Fruit fly (Drosophila melanogaster): ENCODE results near the gene ru.
A peak's percentile ranks its signal among the peaks of the same experiment; 100 is the strongest.

ru gene

DNA sequence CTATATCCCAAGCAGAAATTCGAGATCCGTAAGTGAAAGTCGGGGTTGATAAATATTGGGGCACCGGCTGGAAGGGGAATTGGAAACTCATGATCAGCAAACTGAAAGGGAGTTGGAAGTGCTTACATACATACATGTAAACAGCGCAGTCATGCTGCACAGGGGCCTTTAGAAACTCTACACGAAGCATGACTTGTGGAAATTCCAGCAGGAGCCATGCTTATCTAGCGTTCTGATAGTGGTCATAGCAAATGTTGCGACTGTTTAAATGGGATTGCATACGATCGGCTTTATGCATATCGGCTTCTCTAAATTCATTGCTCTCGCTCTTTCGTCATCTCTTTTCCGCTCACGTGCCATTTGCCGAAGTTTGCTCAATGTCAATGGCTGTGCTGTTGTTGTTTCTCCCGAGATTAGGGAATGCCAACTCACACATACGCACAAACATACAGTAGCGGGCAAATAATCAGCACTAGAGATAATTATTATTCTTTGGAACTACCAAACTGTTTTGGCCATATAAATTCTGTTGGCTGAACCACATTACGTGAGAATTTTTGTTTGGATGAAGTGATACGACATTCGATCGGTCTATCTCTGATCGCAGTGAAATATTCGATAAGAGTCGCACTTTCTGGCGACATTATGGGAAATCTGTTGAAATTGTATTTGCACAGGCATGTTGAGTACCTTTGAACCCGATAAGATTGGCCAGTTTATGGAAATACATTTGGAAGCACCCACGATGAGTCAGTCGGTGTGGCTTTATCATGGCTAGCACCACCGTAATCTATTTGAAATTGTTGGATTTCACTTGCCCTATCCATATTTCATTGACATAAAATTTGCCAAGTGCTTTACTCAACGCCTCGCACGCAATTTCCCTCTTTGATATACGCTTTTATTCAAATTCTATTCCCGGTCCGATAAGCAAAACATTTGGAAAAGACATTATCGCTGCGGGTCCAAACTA, 34.2 kb upstream of the ru start (continued):
- TF ChIP-seq pan (optimal IDR thresholded peaks at IDR 0.05) (no peak), pan (GFP tag; optimal IDR thresholded peaks at IDR 0.05 in 1 of 2, IDR thresholded peaks at IDR 0.05 in 1 of 2) (peak in 1 of 2 experiments; percentile 22), Fer3 (tag; optimal IDR thresholded peaks at IDR 0.05) (peak; percentile 15), CG15479 (GFP tag; optimal IDR thresholded peaks at IDR 0.05) (peak; percentile 55), Dref (GFP tag; IDR thresholded peaks at IDR 0.05) (no peak), Dbx (GFP tag; IDR thresholded peaks at IDR 0.05) (0 out of 3 replicates have a peak, but pooled peaks have one; percentile 26), chinmo (GFP tag; IDR thresholded peaks at IDR 0.05; ENCODE audit: partially characterized antibody) (0 out of 4 replicates have a peak, but pooled peaks have one; percentile 29), hkb (optimal IDR thresholded peaks at IDR 0.05) (no peak), hkb (GFP tag; IDR thresholded peaks at IDR 0.05) (peak; percentile 27; the same call in 1 of the 2 replicates), CG34224 (GFP tag; IDR thresholded peaks at IDR 0.05; ENCODE audit: partially characterized antibody) (no peak), Dek (tag; optimal IDR thresholded peaks at IDR 0.05) (no peak), dysf (GFP tag; IDR thresholded peaks at IDR 0.05) (0 out of 3 replicates have a peak, but pooled peaks have one; percentile 22), mirr (GFP tag; optimal IDR thresholded peaks at IDR 0.05) (peak; percentile 74), Drgx (GFP tag; IDR thresholded peaks at IDR 0.05) (peak; percentile 36; the same call in 1 of the 2 replicates), Bteb2 (GFP tag; optimal IDR thresholded peaks at IDR 0.05) (no peak), CG18599 (GFP tag; optimal IDR thresholded peaks at IDR 0.05) (peak; percentile 50), grn (GFP tag; optimal IDR thresholded peaks at IDR 0.05) (peak; percentile 93), CG11695 (GFP tag; IDR thresholded peaks at IDR 0.05) (peak; percentile 47; the same call in 1 of the 3 replicates), Oaz (GFP tag; IDR thresholded peaks at IDR 0.05) (no peak), sug (tag; optimal IDR thresholded peaks at IDR 0.05) (peak; percentile 76), Pdp1 (GFP tag; optimal IDR thresholded peaks at IDR 0.05) (peak in 1 of 2 experiments; percentile 62), CG2120 (GFP tag; optimal IDR thresholded peaks at IDR 0.05) (peak; percentile 42), CG16813 (GFP tag; IDR thresholded peaks at IDR 0.05; ENCODE audit: partially characterized antibody) (no peak), Hr78 (GFP tag; optimal IDR thresholded peaks at IDR 0.05) (peak in 1 of 2 experiments; percentile 17), CG13624 (GFP tag; optimal IDR thresholded peaks at IDR 0.05) (peak; percentile 15), CG15514 (GFP tag; optimal IDR thresholded peaks at IDR 0.05) (peak; percentile 89), CG14441 (GFP tag; IDR thresholded peaks at IDR 0.05) (peak; percentile 13; the same call in 1 of the 2 replicates), CG32767 (GFP tag; IDR thresholded peaks at IDR 0.05) (no peak), Hr51 (GFP tag; optimal IDR thresholded peaks at IDR 0.05) (no peak), ci (GFP tag; IDR thresholded peaks at IDR 0.05) (0 out of 3 replicates have a peak, but pooled peaks have one; percentile 37), Hr3 (GFP tag; optimal IDR thresholded peaks at IDR 0.05) (no peak), stc (GFP tag; IDR thresholded peaks at IDR 0.05) (peak; percentile 47; the same call in 1 of the 2 replicates), CG7556 (GFP tag; optimal IDR thresholded peaks at IDR 0.05) (peak; percentile 7), CG32532 (GFP tag; IDR thresholded peaks at IDR 0.05) (peak; percentile 58), lbe (GFP tag; optimal IDR thresholded peaks at IDR 0.05) (peak; percentile 48), corto (GFP tag; optimal IDR thresholded peaks at IDR 0.05) (peak; percentile 32), Trl (optimal IDR thresholded peaks at IDR 0.05) (peak in 1 of 2 experiments; percentile 3), Trl (GFP tag; optimal IDR thresholded peaks at IDR 0.05) (no peak), CG4360 (GFP tag; IDR thresholded peaks at IDR 0.05) (peak; percentile 67; the same call in 1 of the 2 replicates), CG9932 (GFP tag; IDR thresholded peaks at IDR 0.05) (peak; percentile 30; the same call in 1 of the 2 replicates), PHDP (tag; optimal IDR thresholded peaks at IDR 0.05) (peak; percentile 22), sens (GFP tag) (peak; percentile 35), Stat92E (GFP tag; optimal IDR thresholded peaks at IDR 0.05) (no peak), cg (GFP tag; optimal IDR thresholded peaks at IDR 0.05) (peak; percentile 26), sisA (GFP tag; IDR thresholded peaks at IDR 0.05) (no peak), Med (GFP tag) (peak; percentile 90), CG10321 (GFP tag; IDR thresholded peaks at IDR 0.05) (peak; percentile 24; the same call in 1 of the 2 replicates)

Measured in whole organism, embryonic.